Worm (Caenorhabditis elegans): Measurements from ENCODE around the gene C06B8.2.
A peak's percentile ranks its signal among the peaks of the same experiment; 100 is the strongest.

The C06B8.2 gene

DNA sequence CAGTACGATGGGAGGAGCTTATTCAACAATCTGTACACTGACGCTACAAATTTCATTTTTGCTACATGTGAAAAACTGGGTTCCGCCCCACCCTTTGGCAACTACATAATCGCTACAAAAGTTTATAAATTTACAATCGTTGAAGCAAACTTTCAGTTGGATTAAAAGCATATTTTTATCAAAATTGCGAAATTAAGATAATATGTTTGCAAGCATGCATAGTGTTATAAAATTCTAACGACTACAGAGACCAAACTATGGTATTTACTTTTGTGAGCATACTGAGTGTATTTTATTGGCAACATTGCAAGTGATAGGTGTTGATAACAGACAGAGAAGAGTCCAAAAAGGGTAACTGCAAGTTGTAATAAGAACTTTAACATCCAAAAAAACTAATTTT lies at the start of gene C06B8.2:
C06B8.2 (minus strand) TSS at position 153 of the 400 bp plus-strand sequence.
- no peak for TF ChIP-seq mxl-1 (tag; optimal IDR thresholded peaks at IDR 0.05)
- TF ChIP-seq ets-4 (GFP tag; optimal IDR thresholded peaks at IDR 0.05): no peak
- peak; percentile 54; the same call in 1 of the 2 replicates for TF ChIP-seq cebp-1 (GFP tag; IDR thresholded peaks at IDR 0.05)
- no peak for TF ChIP-seq cebp-1 (tag; optimal IDR thresholded peaks at IDR 0.05)
- no peak for TF ChIP-seq C06A6.2 (GFP tag; conservative IDR thresholded peaks at IDR 0.05)
- TF ChIP-seq ceh-40 (GFP tag; IDR thresholded peaks at IDR 0.05): no peak

DNA sequence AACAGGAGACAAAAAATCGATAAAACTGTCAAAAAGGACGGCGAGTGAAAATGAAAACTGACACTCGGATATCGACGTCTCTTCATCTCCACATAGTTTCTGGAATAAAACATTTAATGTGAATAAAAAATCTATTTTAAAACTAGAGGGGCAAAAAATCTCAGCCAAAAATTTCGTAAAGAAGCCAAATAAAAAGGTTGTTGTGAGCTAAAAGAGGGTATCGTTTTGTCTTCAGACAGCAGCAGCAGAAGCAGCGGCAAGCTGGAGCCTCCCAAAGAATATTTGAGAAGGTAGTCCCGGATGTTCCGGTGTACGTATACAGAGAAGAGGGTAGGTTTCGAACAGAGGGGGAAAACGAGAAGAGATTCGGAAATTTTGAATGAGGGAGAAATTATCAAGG lies 43.4 kb upstream of the C06B8.2 start, which contains the start of gene lgc-31:
lgc-31 (minus strand) TSS at position 101 of the 400 bp plus-strand sequence.
- TF ChIP-seq fkh-3 (tag; optimal IDR thresholded peaks at IDR 0.05): no peak
- TF ChIP-seq attf-6 (GFP tag; IDR thresholded peaks at IDR 0.05): no peak
- TF ChIP-seq ztf-26 (tag; optimal IDR thresholded peaks at IDR 0.05): no peak
- no peak for TF ChIP-seq Y53F4B.3 (GFP tag; IDR thresholded peaks at IDR 0.05)
- TF ChIP-seq F57A8.1 (GFP tag; optimal IDR thresholded peaks at IDR 0.05): no peak
- TF ChIP-seq snpc-1.3 (tag; optimal IDR thresholded peaks at IDR 0.05; ENCODE audit: insufficient read depth): no peak
- no peak for TF ChIP-seq atf-7 (tag; optimal IDR thresholded peaks at IDR 0.05)
- TF ChIP-seq dox-1 (GFP tag; IDR thresholded peaks at IDR 0.05): no peak
- TF ChIP-seq nfya-1 (tag; optimal IDR thresholded peaks at IDR 0.05; ENCODE audit: borderline replicate concordance, insufficient read depth): no peak
- TF ChIP-seq F49E8.2 (tag; optimal IDR thresholded peaks at IDR 0.05; ENCODE audit: insufficient read depth): no peak
- no peak for TF ChIP-seq ama-1 (optimal IDR thresholded peaks at IDR 0.05)
- no peak for TF ChIP-seq ama-1 (GFP tag; optimal IDR thresholded peaks at IDR 0.05)
- TF ChIP-seq rcor-1 (GFP tag; IDR thresholded peaks at IDR 0.05): no peak
- no peak for TF ChIP-seq unc-130 (GFP tag; optimal IDR thresholded peaks at IDR 0.05)
- no peak for TF ChIP-seq F33H1.4 (GFP tag; IDR thresholded peaks at IDR 0.05)
- TF ChIP-seq hsf-1 (GFP tag; IDR thresholded peaks at IDR 0.05): no peak
- TF ChIP-seq tlf-1 (GFP tag; optimal IDR thresholded peaks at IDR 0.05): no peak
- TF ChIP-seq F37B4.10 (GFP tag; IDR thresholded peaks at IDR 0.05): no peak

DNA sequence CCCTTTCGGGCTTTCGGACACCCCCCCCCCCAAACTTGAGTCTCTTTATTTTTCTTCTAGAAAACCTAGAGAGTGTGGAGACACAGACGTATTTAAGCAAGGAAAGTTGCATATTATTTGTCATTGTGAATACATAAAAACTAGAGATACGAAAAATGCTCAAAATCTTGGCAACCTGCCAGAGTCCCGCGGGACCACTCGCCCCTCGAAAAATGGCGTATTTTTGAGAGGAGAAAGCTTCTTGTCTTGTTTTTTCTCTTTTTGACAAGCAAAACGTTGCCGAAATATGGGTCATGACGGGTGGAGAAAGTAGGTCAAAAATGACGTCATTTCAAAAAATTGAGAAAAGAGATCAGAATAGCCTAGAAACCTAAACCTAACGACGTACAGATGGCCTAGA lies 41.8 kb upstream of the C06B8.2 start:
- no peak for TF ChIP-seq nhr-90 (tag; optimal IDR thresholded peaks at IDR 0.05)
- TF ChIP-seq atf-7 (tag; optimal IDR thresholded peaks at IDR 0.05): peak; percentile 15

DNA sequence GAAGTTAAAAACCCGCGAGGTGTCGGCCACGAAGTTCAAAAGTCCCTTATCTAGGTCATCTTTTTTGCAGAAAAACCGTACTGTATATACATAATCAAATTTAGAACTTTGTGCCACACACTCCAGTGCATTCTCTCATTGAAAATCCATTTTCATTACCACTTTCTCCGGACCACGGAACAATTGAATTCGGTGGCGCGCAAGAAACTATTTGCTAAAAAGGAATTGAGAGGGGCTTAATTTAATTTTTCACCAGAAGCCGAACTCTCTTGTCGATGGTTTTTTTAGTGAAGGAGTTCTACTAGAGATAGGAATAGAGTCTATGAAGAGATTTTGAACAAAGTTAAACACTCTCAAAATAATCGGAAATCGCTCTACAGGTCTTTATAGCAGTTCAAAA lies 41.3 kb upstream of the C06B8.2 start:
- TF ChIP-seq lsl-1 (GFP tag; optimal IDR thresholded peaks at IDR 0.05): no peak
- no peak for TF ChIP-seq sea-2 (GFP tag; IDR thresholded peaks at IDR 0.05)

DNA sequence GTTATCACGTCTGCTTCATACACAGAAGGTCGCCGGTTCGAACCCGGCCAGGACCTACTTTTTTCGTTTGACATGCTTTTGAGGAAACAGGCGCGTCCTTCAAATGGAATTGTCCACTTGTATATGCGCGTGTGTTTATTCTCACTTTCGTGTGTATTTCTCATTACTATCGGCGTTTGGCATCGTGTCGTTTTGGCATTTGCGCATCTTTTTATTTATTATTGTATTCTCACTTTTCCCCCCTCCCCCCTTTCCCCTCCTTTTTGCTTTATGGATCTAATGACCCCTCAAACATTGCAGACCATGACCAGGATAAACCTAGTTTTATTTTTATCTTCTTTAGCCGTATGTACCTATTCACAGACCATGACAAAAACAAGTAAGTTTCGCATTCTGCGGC lies 38.9 kb upstream of the C06B8.2 start, which contains the start of gene F21A3.3:
F21A3.3 (plus strand) TSS at position 301 of the 400 bp plus-strand sequence.
- TF ChIP-seq aptf-3 (GFP tag; IDR thresholded peaks at IDR 0.05): no peak
- TF ChIP-seq F22D6.2 (tag; optimal IDR thresholded peaks at IDR 0.05): no peak
- TF ChIP-seq B0035.1 (tag; optimal IDR thresholded peaks at IDR 0.05): no peak
- TF ChIP-seq die-1 (tag; optimal IDR thresholded peaks at IDR 0.05): no peak
- TF ChIP-seq rpc-1 (optimal IDR thresholded peaks at IDR 0.05): no peak
- no peak for TF ChIP-seq rpc-1 (tag; optimal IDR thresholded peaks at IDR 0.05)
- no peak for TF ChIP-seq C17E4.6 (GFP tag; IDR thresholded peaks at IDR 0.05)
- no peak for TF ChIP-seq attf-5 (GFP tag; optimal IDR thresholded peaks at IDR 0.05)
- no peak for TF ChIP-seq rcor-1 (GFP tag; IDR thresholded peaks at IDR 0.05)
- TF ChIP-seq F39B2.1 (GFP tag; IDR thresholded peaks at IDR 0.05): no peak
- TF ChIP-seq ets-4 (GFP tag; optimal IDR thresholded peaks at IDR 0.05): no peak
- no peak for TF ChIP-seq lin-26 (GFP tag; IDR thresholded peaks at IDR 0.05)
- no peak for TF ChIP-seq T07F8.4 (tag; optimal IDR thresholded peaks at IDR 0.05)

All from whole organism, young adult.